Fruit fly (Drosophila melanogaster): ENCODE results near the gene CG4161.
A peak's percentile ranks its signal among the peaks of the same experiment; 100 is the strongest.

The CG4161 gene

dm6 chr2L:15433009-15433408 is at the start of gene CG4161:
Gene CG4161 (plus strand): TSS chr2L:15433309.
- no peak for TF ChIP-seq EcR (GFP tag; optimal IDR thresholded peaks at IDR 0.05)
- TF ChIP-seq pan (optimal IDR thresholded peaks at IDR 0.05): no peak
- TF ChIP-seq Dll (optimal IDR thresholded peaks at IDR 0.05): no peak
- no peak for TF ChIP-seq CG8478 (optimal IDR thresholded peaks at IDR 0.05)
- no peak for TF ChIP-seq psq (optimal IDR thresholded peaks at IDR 0.05)
- no peak for TF ChIP-seq usp (GFP tag; optimal IDR thresholded peaks at IDR 0.05)

- TF ChIP-seq usp (GFP tag; optimal IDR thresholded peaks at IDR 0.05) (no peak), EcR (GFP tag; optimal IDR thresholded peaks at IDR 0.05) (no peak), pan (optimal IDR thresholded peaks at IDR 0.05) (no peak), CG8478 (optimal IDR thresholded peaks at IDR 0.05) (no peak), Dll (optimal IDR thresholded peaks at IDR 0.05) (no peak), psq (optimal IDR thresholded peaks at IDR 0.05) (no peak)
Observed at dm6 chr2L:15385340-15385739, 47.8 kb upstream of the CG4161 start.

dm6 chr2L:15386075-15386474 is 47.0 kb upstream of the CG4161 start:
- no peak for TF ChIP-seq usp (GFP tag; optimal IDR thresholded peaks at IDR 0.05)

DNA sequence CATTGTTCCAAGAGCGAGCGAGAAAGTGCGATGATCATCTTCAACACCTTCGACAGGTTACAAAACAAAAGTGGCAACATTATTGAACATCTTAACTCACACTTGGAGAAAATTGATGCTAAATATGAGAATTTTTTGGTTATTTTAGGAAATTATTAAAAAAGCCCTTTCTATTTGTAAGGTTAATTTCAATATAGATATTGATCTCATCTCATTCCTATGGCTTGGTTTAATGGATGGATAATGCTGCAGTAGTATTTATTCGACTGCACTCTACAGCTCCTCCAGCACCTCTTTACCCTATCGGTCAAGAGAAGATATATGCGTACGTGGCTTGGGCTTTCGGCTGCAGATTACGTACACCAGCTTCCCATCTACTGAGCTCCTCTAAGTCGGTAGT is 46.4 kb upstream of the CG4161 start:
- TF ChIP-seq pan (optimal IDR thresholded peaks at IDR 0.05) (no peak), CG8478 (optimal IDR thresholded peaks at IDR 0.05) (no peak), usp (GFP tag; optimal IDR thresholded peaks at IDR 0.05) (no peak), EcR (GFP tag; optimal IDR thresholded peaks at IDR 0.05) (no peak), psq (optimal IDR thresholded peaks at IDR 0.05) (no peak), Dll (optimal IDR thresholded peaks at IDR 0.05) (no peak)

- TF ChIP-seq pan (optimal IDR thresholded peaks at IDR 0.05): peak; percentile 64
- TF ChIP-seq CG8478 (optimal IDR thresholded peaks at IDR 0.05): no peak
Observed at dm6 chr2L:15387886-15388605, 45.1 kb upstream of the CG4161 start.

DNA sequence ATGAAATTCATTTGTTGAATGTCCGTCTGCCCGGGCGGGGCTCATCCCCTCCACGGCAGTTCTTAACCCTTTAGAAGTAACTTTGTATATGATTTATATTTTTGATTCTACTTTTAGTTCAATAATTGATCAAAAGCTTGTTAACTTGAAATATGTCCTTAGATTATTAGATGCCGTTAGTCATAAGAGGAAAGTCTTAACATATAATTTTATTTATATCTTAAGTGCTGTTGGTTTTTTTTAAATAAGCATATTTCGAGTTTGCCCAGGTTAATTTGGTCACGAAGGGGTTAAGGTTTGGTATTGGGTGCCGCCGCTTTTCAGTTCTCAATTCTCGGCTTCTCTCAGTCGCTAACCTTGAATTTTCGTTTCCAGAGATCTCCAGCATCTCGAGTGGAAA is 44.1 kb upstream of the CG4161 start:
- TF ChIP-seq CG8478 (optimal IDR thresholded peaks at IDR 0.05) (no peak), usp (GFP tag; optimal IDR thresholded peaks at IDR 0.05) (no peak), pan (optimal IDR thresholded peaks at IDR 0.05) (no peak), psq (optimal IDR thresholded peaks at IDR 0.05) (no peak), Dll (optimal IDR thresholded peaks at IDR 0.05) (no peak), EcR (GFP tag; optimal IDR thresholded peaks at IDR 0.05) (no peak)

DNA sequence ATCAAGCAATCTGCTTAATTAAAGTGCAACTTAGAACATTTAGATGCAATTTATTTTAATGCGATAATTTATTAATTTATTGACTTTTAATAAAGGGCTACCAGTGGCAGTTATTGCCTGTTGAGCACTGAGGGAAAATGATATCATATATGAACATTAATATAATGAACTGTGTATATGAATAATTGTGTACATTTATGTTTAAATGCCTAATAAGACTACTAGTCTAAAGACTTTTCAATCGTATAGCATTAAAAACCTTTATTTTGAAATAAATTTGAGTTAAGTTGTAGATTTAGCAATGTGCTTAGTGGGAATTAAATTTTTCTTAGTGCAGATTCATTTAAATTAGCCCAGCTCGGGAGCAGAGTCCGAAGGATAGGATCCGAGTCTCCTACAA is 42.7 kb upstream of the CG4161 start:
- no peak for TF ChIP-seq Dll (optimal IDR thresholded peaks at IDR 0.05)
- TF ChIP-seq EcR (GFP tag; optimal IDR thresholded peaks at IDR 0.05): no peak
- no peak for TF ChIP-seq pan (optimal IDR thresholded peaks at IDR 0.05)
- TF ChIP-seq usp (GFP tag; optimal IDR thresholded peaks at IDR 0.05): no peak
- no peak for TF ChIP-seq CG8478 (optimal IDR thresholded peaks at IDR 0.05)
- TF ChIP-seq psq (optimal IDR thresholded peaks at IDR 0.05): no peak

DNA sequence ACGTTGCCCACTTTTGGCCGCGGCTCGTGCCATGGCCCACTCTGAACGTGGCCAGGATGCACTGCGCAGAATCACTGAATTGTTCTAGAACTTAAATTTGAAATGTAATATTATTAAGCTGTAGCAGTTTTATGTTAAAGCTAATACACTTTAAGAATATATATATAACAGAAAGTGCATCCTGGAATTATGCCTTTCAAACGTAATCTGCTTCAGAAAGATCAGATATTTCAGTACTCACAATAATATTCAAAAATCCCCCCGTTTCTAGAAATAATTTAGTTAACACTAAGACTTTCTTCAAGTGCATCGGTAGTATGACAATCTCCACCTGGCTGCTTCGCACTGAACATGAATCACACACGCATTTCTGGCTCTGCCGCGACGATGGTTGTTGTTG is 40.7 kb upstream of the CG4161 start:
- TF ChIP-seq Dll (optimal IDR thresholded peaks at IDR 0.05) (no peak), CG8478 (optimal IDR thresholded peaks at IDR 0.05) (no peak), EcR (GFP tag; optimal IDR thresholded peaks at IDR 0.05) (no peak), psq (optimal IDR thresholded peaks at IDR 0.05) (no peak)

- TF ChIP-seq Dll (optimal IDR thresholded peaks at IDR 0.05) (no peak), pan (optimal IDR thresholded peaks at IDR 0.05) (no peak), CG8478 (optimal IDR thresholded peaks at IDR 0.05) (no peak), EcR (GFP tag; optimal IDR thresholded peaks at IDR 0.05) (no peak), psq (optimal IDR thresholded peaks at IDR 0.05) (no peak), usp (GFP tag; optimal IDR thresholded peaks at IDR 0.05) (no peak)
Observed at dm6 chr2L:15396796-15397195, 36.3 kb upstream of the CG4161 start.

DNA sequence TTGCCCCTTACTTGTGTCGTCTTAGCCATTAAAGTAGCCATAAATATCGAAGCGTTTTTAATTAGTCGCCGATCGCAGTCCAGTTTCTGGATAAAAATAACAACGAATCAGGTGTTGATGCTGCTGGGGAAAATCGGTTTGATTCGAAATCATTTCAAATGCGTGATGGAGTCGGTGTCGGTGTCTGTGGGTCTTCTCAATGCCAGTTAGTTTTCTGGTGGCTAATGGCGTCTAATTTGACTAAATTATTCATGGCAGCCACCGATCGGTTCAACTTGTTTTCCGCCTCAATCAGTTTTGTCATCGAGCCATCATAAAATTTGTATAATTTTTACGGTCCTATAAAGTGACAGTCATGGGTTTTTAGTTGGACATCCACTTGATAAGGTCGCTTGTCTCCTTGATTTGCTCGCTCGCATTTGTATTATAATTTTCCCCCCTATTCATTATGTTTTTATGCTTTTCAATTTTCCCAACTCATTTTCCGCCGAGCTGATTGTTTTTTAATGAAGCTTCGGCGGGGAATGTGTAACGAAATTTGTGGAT is 32.7 kb upstream of the CG4161 start:
- TF ChIP-seq pan (optimal IDR thresholded peaks at IDR 0.05) (no peak), usp (GFP tag; optimal IDR thresholded peaks at IDR 0.05) (no peak), Dll (optimal IDR thresholded peaks at IDR 0.05) (no peak), EcR (GFP tag; optimal IDR thresholded peaks at IDR 0.05) (no peak), CG8478 (optimal IDR thresholded peaks at IDR 0.05) (no peak), psq (optimal IDR thresholded peaks at IDR 0.05) (no peak)

DNA sequence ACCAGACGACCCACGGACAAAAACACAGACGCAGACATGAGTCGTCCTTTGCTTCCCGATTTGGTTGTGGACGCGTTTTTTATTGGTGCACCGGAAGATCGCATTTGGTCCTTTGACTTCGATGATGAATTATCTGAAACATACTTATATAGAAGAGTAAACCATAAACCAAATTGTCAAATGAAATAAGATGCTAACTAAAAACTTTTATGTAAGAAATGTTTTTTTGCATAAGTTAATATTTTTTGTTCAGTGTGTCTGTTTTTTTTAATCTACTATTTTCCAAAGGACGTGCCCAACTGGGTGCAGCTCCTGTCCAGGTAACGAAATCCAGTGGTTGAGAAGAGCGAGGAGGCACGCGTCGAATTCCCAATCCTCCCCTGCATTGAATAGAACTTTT is 31.2 kb upstream of the CG4161 start:
- TF ChIP-seq psq (optimal IDR thresholded peaks at IDR 0.05) (no peak), CG8478 (optimal IDR thresholded peaks at IDR 0.05) (no peak), usp (GFP tag; optimal IDR thresholded peaks at IDR 0.05) (no peak), Dll (optimal IDR thresholded peaks at IDR 0.05) (no peak), pan (optimal IDR thresholded peaks at IDR 0.05) (no peak), EcR (GFP tag; optimal IDR thresholded peaks at IDR 0.05) (no peak)

- TF ChIP-seq CG8478 (optimal IDR thresholded peaks at IDR 0.05): no peak
- no peak for TF ChIP-seq pan (optimal IDR thresholded peaks at IDR 0.05)
- TF ChIP-seq usp (GFP tag; optimal IDR thresholded peaks at IDR 0.05): no peak
- no peak for TF ChIP-seq EcR (GFP tag; optimal IDR thresholded peaks at IDR 0.05)
- no peak for TF ChIP-seq Dll (optimal IDR thresholded peaks at IDR 0.05)
- no peak for TF ChIP-seq psq (optimal IDR thresholded peaks at IDR 0.05)
Observed at dm6 chr2L:15404540-15404939, 28.6 kb upstream of the CG4161 start.

DNA sequence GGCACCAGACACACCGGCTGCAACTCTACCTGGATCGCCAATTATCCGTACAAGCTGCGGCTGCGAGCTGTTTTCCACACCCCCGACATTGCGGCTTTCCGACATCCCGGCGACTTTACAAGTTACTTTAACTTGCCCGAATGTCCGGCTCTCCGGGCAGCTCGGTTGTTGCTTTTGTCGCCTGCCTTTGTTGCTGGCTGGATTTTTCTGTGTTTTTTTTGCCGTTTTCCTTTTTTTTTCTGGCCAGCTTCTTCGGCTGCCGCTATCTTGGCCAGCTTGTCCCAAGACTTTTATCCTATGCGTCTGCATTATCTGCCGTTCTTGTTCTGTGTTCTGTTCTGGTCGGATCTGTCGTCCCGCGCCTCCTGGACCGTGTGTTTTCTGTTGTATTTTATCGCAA is 27.2 kb upstream of the CG4161 start:
- no peak for TF ChIP-seq pan (optimal IDR thresholded peaks at IDR 0.05)
- no peak for TF ChIP-seq Dll (optimal IDR thresholded peaks at IDR 0.05)
- TF ChIP-seq psq (optimal IDR thresholded peaks at IDR 0.05): no peak
- no peak for TF ChIP-seq CG8478 (optimal IDR thresholded peaks at IDR 0.05)
- no peak for TF ChIP-seq usp (GFP tag; optimal IDR thresholded peaks at IDR 0.05)
- no peak for TF ChIP-seq EcR (GFP tag; optimal IDR thresholded peaks at IDR 0.05)

Measured in whole organism.